Fruit fly (Drosophila melanogaster): ENCODE results near the gene CG12539.

Gene CG12539

dm6 chrX:14839739-14840347 lies 4.7 kb downstream of the CG12539 start (continued):
- peak; percentile 41 for TF ChIP-seq lz (GFP tag; optimal IDR thresholded peaks at IDR 0.05)
- peak; percentile 40 for TF ChIP-seq cyc (GFP tag; optimal IDR thresholded peaks at IDR 0.05)
- peak; percentile 21 for TF ChIP-seq CG7368 (GFP tag; optimal IDR thresholded peaks at IDR 0.05)
- TF ChIP-seq Blimp-1 (GFP tag; optimal IDR thresholded peaks at IDR 0.05), result no peak
- TF ChIP-seq CG11902 (GFP tag; optimal IDR thresholded peaks at IDR 0.05), result no peak
- peak; percentile 30 for TF ChIP-seq esn (GFP tag; optimal IDR thresholded peaks at IDR 0.05)
- TF ChIP-seq fd59A (GFP tag; optimal IDR thresholded peaks at IDR 0.05), result no peak
- no peak for TF ChIP-seq Sox15 (GFP tag; optimal IDR thresholded peaks at IDR 0.05)
- peak; percentile 14 for TF ChIP-seq Sox14 (GFP tag; optimal IDR thresholded peaks at IDR 0.05)
- TF ChIP-seq Sox102F (GFP tag; optimal IDR thresholded peaks at IDR 0.05), result peak; percentile 15
- no peak for TF ChIP-seq salr (GFP tag; optimal IDR thresholded peaks at IDR 0.05)
- TF ChIP-seq CG34406 (GFP tag; optimal IDR thresholded peaks at IDR 0.05), result no peak
- TF ChIP-seq dac (GFP tag; optimal IDR thresholded peaks at IDR 0.05), result no peak
- TF ChIP-seq CG4318 (GFP tag; optimal IDR thresholded peaks at IDR 0.05), result no peak
- no peak for TF ChIP-seq Lpt (GFP tag; optimal IDR thresholded peaks at IDR 0.05)
- peak; percentile 53 for TF ChIP-seq Hr39 (GFP tag; optimal IDR thresholded peaks at IDR 0.05)

dm6 chrX:14839047-14839446 lies 5.5 kb downstream of the CG12539 start, which contains the start of the genes CG32590 and Flo2:
CG32590 (minus strand) TSS chrX:14839106.
Flo2 (plus strand) TSS chrX:14839376.
- TF ChIP-seq CG7368 (GFP tag; optimal IDR thresholded peaks at IDR 0.05), result no peak
- peak; percentile 51; the same call in 1 of the 2 replicates for TF ChIP-seq CG11294 (GFP tag; IDR thresholded peaks at IDR 0.05)
- TF ChIP-seq net (GFP tag; optimal IDR thresholded peaks at IDR 0.05), result peak; percentile 10
- peak; percentile 69 for TF ChIP-seq Hr4 (GFP tag; optimal IDR thresholded peaks at IDR 0.05)
- TF ChIP-seq CG11902 (GFP tag; optimal IDR thresholded peaks at IDR 0.05), result peak; percentile 34
- peak; percentile 39 for TF ChIP-seq CG8319 (GFP tag; optimal IDR thresholded peaks at IDR 0.05)
- peak in 1 of 2 experiments; percentile 19 for TF ChIP-seq ss (GFP tag; optimal IDR thresholded peaks at IDR 0.05)
- TF ChIP-seq CG4318 (GFP tag; optimal IDR thresholded peaks at IDR 0.05), result no peak
- no peak for TF ChIP-seq CG9139 (GFP tag; optimal IDR thresholded peaks at IDR 0.05)
- peak; percentile 69 for TF ChIP-seq Gug (GFP tag; IDR thresholded peaks at IDR 0.05)
- TF ChIP-seq CG3032 (tag; optimal IDR thresholded peaks at IDR 0.05), result peak; percentile 53
- peak; percentile 67 for TF ChIP-seq lz (GFP tag; optimal IDR thresholded peaks at IDR 0.05)
- peak; percentile 48 for TF ChIP-seq Met (GFP tag; optimal IDR thresholded peaks at IDR 0.05)
- peak; percentile 60 for TF ChIP-seq CG3919 (GFP tag; optimal IDR thresholded peaks at IDR 0.05)
- TF ChIP-seq salr (GFP tag; optimal IDR thresholded peaks at IDR 0.05), result no peak
- peak; percentile 59 for TF ChIP-seq CG34406 (GFP tag; optimal IDR thresholded peaks at IDR 0.05)
- TF ChIP-seq CG6808 (GFP tag; optimal IDR thresholded peaks at IDR 0.05), result no peak
- peak; percentile 84 for TF ChIP-seq svp (GFP tag)
- no peak for TF ChIP-seq CG32006 (GFP tag; optimal IDR thresholded peaks at IDR 0.05)
- TF ChIP-seq Sox15 (GFP tag; optimal IDR thresholded peaks at IDR 0.05), result peak; percentile 28
- peak; percentile 22 for TF ChIP-seq Eip75B (GFP tag; optimal IDR thresholded peaks at IDR 0.05)
- no peak for TF ChIP-seq CG8632 (GFP tag; optimal IDR thresholded peaks at IDR 0.05)
- peak; percentile 71 for TF ChIP-seq esn (GFP tag; optimal IDR thresholded peaks at IDR 0.05)
- TF ChIP-seq Eip78C (GFP tag), result peak; percentile 84
- no peak for TF ChIP-seq spab (GFP tag; optimal IDR thresholded peaks at IDR 0.05)
- peak; percentile 84 for TF ChIP-seq CG6163 (GFP tag; IDR thresholded peaks at IDR 0.05)
- peak; percentile 60 for TF ChIP-seq Sox14 (GFP tag; optimal IDR thresholded peaks at IDR 0.05)
- TF ChIP-seq dac (GFP tag; optimal IDR thresholded peaks at IDR 0.05), result no peak
- peak; percentile 41 for TF ChIP-seq dsx (GFP tag; optimal IDR thresholded peaks at IDR 0.05; ENCODE audit: poor library complexity, severe bottlenecking)
- TF ChIP-seq Sox102F (GFP tag; optimal IDR thresholded peaks at IDR 0.05), result peak; percentile 59
- peak; percentile 46 for TF ChIP-seq Lpt (GFP tag; optimal IDR thresholded peaks at IDR 0.05)
- peak; percentile 10 for TF ChIP-seq CG11762 (GFP tag; optimal IDR thresholded peaks at IDR 0.05; ENCODE audit: insufficient read depth)
- TF ChIP-seq CG1621 (tag; optimal IDR thresholded peaks at IDR 0.05), result no peak
- TF ChIP-seq eg (GFP tag; IDR thresholded peaks at IDR 0.05), result peak; percentile 84
- TF ChIP-seq fkh (GFP tag; optimal IDR thresholded peaks at IDR 0.05), result no peak
- peak; percentile 61 for TF ChIP-seq vri (GFP tag; optimal IDR thresholded peaks at IDR 0.05)
- TF ChIP-seq CG15336 (GFP tag; IDR thresholded peaks at IDR 0.05), result 0 out of 2 replicates have a peak, but pooled peaks have one; percentile 45
- no peak for TF ChIP-seq fd85E (GFP tag; optimal IDR thresholded peaks at IDR 0.05)
- TF ChIP-seq fd59A (GFP tag; optimal IDR thresholded peaks at IDR 0.05), result no peak
- TF ChIP-seq Blimp-1 (GFP tag; optimal IDR thresholded peaks at IDR 0.05), result no peak
- peak; percentile 68 for TF ChIP-seq Ets21C (GFP tag; optimal IDR thresholded peaks at IDR 0.05)
- peak; percentile 74 for TF ChIP-seq CG31627 (GFP tag; optimal IDR thresholded peaks at IDR 0.05)
- TF ChIP-seq pdm3 (GFP tag; optimal IDR thresholded peaks at IDR 0.05), result peak; percentile 69
- peak; percentile 77 for TF ChIP-seq acj6 (GFP tag; optimal IDR thresholded peaks at IDR 0.05)

Measured in whole organism, prepupa.